Worm (Caenorhabditis elegans) whole organism, L4 larva: ENCODE results near the gene Y37A1B.4.

ENCODE experiments used
- F10B5.3 ChIP-seq: sonication (generic microtip); optimal IDR thresholded peaks from 2 replicates; lab custom pipeline; 2016; ENCODE audit warnings: mild to moderate bottlenecking, missing genetic modification characterization, missing compliant biosample characterization
- F37D6.2 ChIP-seq: sonication (generic microtip); optimal IDR thresholded peaks from 2 replicates; lab custom pipeline; 2016; ENCODE audit warnings: mild to moderate bottlenecking, missing genetic modification characterization, missing compliant biosample characterization
- F44E2.7 ChIP-seq: fragments of 200-800 bp; sonication (Bioruptor generic); IDR thresholded peaks from 2 replicates; pipeline ENCODE4 v2.1.2; 2022; ENCODE audit warnings: missing genetic modification characterization, missing compliant biosample characterization
- R02D3.7 ChIP-seq: fragments of 150-350 bp; sonication (generic microtip); optimal IDR thresholded peaks from 3 replicates; lab custom pipeline; 2014; ENCODE audit warnings: missing biosample characterization, missing genetic modification characterization
- T20F7.1 ChIP-seq: fragments of 200-800 bp; sonication (Bioruptor generic); optimal IDR thresholded peaks from 2 replicates; lab custom pipeline; 2018; ENCODE audit warnings: mild to moderate bottlenecking, missing genetic modification characterization, missing compliant biosample characterization
- Y105C5A.15 ChIP-seq: fragments of 200-800 bp; sonication (Bioruptor generic); IDR thresholded peaks from 2 replicates; pipeline ENCODE4 v1.3.6; 2022; ENCODE audit warnings: missing genetic modification characterization, missing compliant biosample characterization
- Y48G9A.11 ChIP-seq: fragments of 200-800 bp; sonication (Bioruptor generic); IDR thresholded peaks from 2 replicates; pipeline ENCODE4 v1.3.6; 2022; ENCODE audit warnings: missing genetic modification reagents, missing genetic modification characterization, missing compliant biosample characterization
- aha-1 ChIP-seq: fragments of 150-350 bp; peaks from one replicate; lab custom pipeline; 2014; ENCODE audit warnings: missing biosample characterization, missing genetic modification characterization
- aly-2 ChIP-seq: sonication (generic microtip); optimal IDR thresholded peaks from 2 replicates; lab custom pipeline; 2018; ENCODE audit warnings: missing biosample characterization, missing genetic modification characterization
- ama-1 ChIP-seq: fragments of 150-350 bp; optimal IDR thresholded peaks from 2 replicates; lab custom pipeline; 2014; ENCODE audit warnings: inconsistent platforms, mixed read lengths
- ceh-62 ChIP-seq: sonication (generic microtip); optimal IDR thresholded peaks from 2 replicates; lab custom pipeline; 2017; ENCODE audit warnings: missing biosample characterization, missing genetic modification characterization
- ces-1 ChIP-seq: fragments of 150-350 bp; sonication (generic microtip); optimal IDR thresholded peaks from 4 replicates; lab custom pipeline; 2014; ENCODE audit warnings: missing biosample characterization, missing genetic modification reagents, missing genetic modification characterization
- daf-12 ChIP-seq: fragments of 150-350 bp; optimal IDR thresholded peaks from 2 replicates; lab custom pipeline; 2014; ENCODE audit warnings: missing biosample characterization, missing genetic modification reagents, missing genetic modification characterization
- daf-16 ChIP-seq, 3 experiments: sonication (generic microtip); optimal IDR thresholded peaks; 2 replicates each; lab custom pipeline; 2016 to 2017; ENCODE audit warnings: missing genetic modification characterization in 3 of 3, missing genetic modification reagents in 3 of 3, mild to moderate bottlenecking in 2 of 3, missing compliant biosample characterization in 2 of 3, missing biosample characterization in 1 of 3, moderate library complexity in 1 of 3
- daf-8 ChIP-seq: fragments of 200-800 bp; sonication (Bioruptor generic); IDR thresholded peaks from 2 replicates; pipeline ENCODE4 v1.3.6; 2022; ENCODE audit warnings: missing genetic modification characterization, missing compliant biosample characterization
- dmd-6 ChIP-seq: fragments of 200-800 bp; sonication (Bioruptor generic); IDR thresholded peaks from 2 replicates; pipeline ENCODE4 v1.3.6; 2022; ENCODE audit warnings: missing genetic modification reagents, missing genetic modification characterization, missing compliant biosample characterization
- duxl-1 ChIP-seq: sonication (generic microtip); optimal IDR thresholded peaks from 2 replicates; lab custom pipeline; 2016; ENCODE audit warnings: mild to moderate bottlenecking, missing genetic modification characterization, moderate library complexity, missing compliant biosample characterization; ENCODE audit not compliant: poor library complexity
- egl-27 ChIP-seq: sonication (generic microtip); optimal IDR thresholded peaks from 3 replicates; lab custom pipeline; 2017; ENCODE audit warnings: missing biosample characterization, missing genetic modification reagents, missing genetic modification characterization
- fos-1 ChIP-seq: fragments of 150-350 bp; optimal IDR thresholded peaks from 2 replicates; lab custom pipeline; 2014; ENCODE audit warnings: missing biosample characterization, missing genetic modification characterization
- gei-8 ChIP-seq: fragments of 200-800 bp; sonication (Bioruptor generic); optimal IDR thresholded peaks from 2 replicates; lab custom pipeline; 2018; ENCODE audit warnings: mild to moderate bottlenecking, missing genetic modification characterization, missing compliant biosample characterization
- hif-1 ChIP-seq, 2 experiments: sonication (generic microtip); optimal IDR thresholded peaks; 2 replicates each; lab custom pipeline; 2016 to 2017; ENCODE audit warnings: missing compliant biosample characterization in 2 of 2, missing genetic modification characterization in 2 of 2, missing genetic modification reagents in 2 of 2, missing genotype in 2 of 2, mild to moderate bottlenecking in 1 of 2
- hlh-30 ChIP-seq: sonication (generic microtip); optimal IDR thresholded peaks from 2 replicates; lab custom pipeline; 2017; ENCODE audit warnings: antibody characterized with exemption, mild to moderate bottlenecking, missing genetic modification characterization, missing compliant biosample characterization; ENCODE audit not compliant: insufficient read depth
- jun-1 ChIP-seq: fragments of 150-350 bp; optimal IDR thresholded peaks from 2 replicates; lab custom pipeline; 2014; ENCODE audit warnings: missing biosample characterization, missing genetic modification reagents, missing genetic modification characterization
- lim-7 ChIP-seq: fragments of 200-800 bp; sonication (Bioruptor generic); IDR thresholded peaks from 2 replicates; pipeline ENCODE4 v1.3.6; 2022; ENCODE audit warnings: missing genetic modification characterization, missing compliant biosample characterization
- lin-13 ChIP-seq: fragments of 150-350 bp; optimal IDR thresholded peaks from 2 replicates; lab custom pipeline; 2014; ENCODE audit warnings: missing biosample characterization, missing genetic modification reagents, missing genetic modification characterization
- lin-29 ChIP-seq: fragments of 200-800 bp; sonication (Bioruptor generic); IDR thresholded peaks from 2 replicates; pipeline ENCODE4 v1.3.6; 2022; ENCODE audit warnings: missing genetic modification reagents, missing genetic modification characterization, missing compliant biosample characterization
- lin-39 ChIP-seq: fragments of 150-350 bp; optimal IDR thresholded peaks from 2 replicates; lab custom pipeline; 2014; ENCODE audit warnings: missing biosample characterization, missing genetic modification reagents, missing genetic modification characterization
- lsy-2 ChIP-seq, 2 experiments: fragments of 150-350 bp in 1 of 2; sonication (generic microtip) in 1 of 2; optimal IDR thresholded peaks; 2 replicates each; lab custom pipeline; 2014 to 2017; ENCODE audit warnings: missing biosample characterization in 2 of 2, missing genetic modification characterization in 2 of 2
- madf-5 ChIP-seq, 2 experiments: fragments of 200-800 bp; sonication (Bioruptor generic); IDR thresholded peaks; 2 replicates each; pipeline ENCODE4 v1.3.6; 2022; ENCODE audit warnings: missing compliant biosample characterization in 2 of 2, missing genetic modification characterization in 2 of 2
- mdl-1 ChIP-seq, 2 experiments: fragments of 150-350 bp in 1 of 2; sonication (generic microtip) in 1 of 2; optimal IDR thresholded peaks; 2 replicates each; lab custom pipeline; 2014 to 2017; ENCODE audit warnings: missing biosample characterization in 2 of 2, missing genetic modification characterization in 2 of 2
- mxl-3 ChIP-seq: fragments of 200-800 bp; sonication (Bioruptor generic); optimal IDR thresholded peaks from 2 replicates; lab custom pipeline; 2018; ENCODE audit warnings: mild to moderate bottlenecking, missing genetic modification characterization, missing compliant biosample characterization
- nhr-11 ChIP-seq: fragments of 150-350 bp; optimal IDR thresholded peaks from 2 replicates; lab custom pipeline; 2014; ENCODE audit warnings: missing biosample characterization, missing genetic modification characterization
- nhr-41 ChIP-seq: fragments of 200-800 bp; sonication (Bioruptor generic); IDR thresholded peaks from 2 replicates; pipeline ENCODE4 v1.3.6; 2022; ENCODE audit warnings: missing genetic modification reagents, missing genetic modification characterization, missing compliant biosample characterization
- nhr-42 ChIP-seq: fragments of 200-800 bp; sonication (Bioruptor generic); IDR thresholded peaks from 2 replicates; pipeline ENCODE4 v1.3.6; 2022; ENCODE audit warnings: missing genetic modification characterization, missing compliant biosample characterization
- nhr-6 ChIP-seq: fragments of 150-350 bp; optimal IDR thresholded peaks from 2 replicates; lab custom pipeline; 2014; ENCODE audit warnings: missing biosample characterization, missing genetic modification characterization
- nhr-77 ChIP-seq: fragments of 150-350 bp; optimal IDR thresholded peaks from 2 replicates; lab custom pipeline; 2014; ENCODE audit warnings: missing biosample characterization, missing genetic modification characterization
- php-3 ChIP-seq: fragments of 200-800 bp; sonication (Bioruptor generic); IDR thresholded peaks from 2 replicates; pipeline ENCODE4 v1.3.6; 2022; ENCODE audit warnings: missing genetic modification reagents, missing genetic modification characterization, missing compliant biosample characterization
- rbr-2 ChIP-seq: sonication (generic microtip); optimal IDR thresholded peaks from 2 replicates; lab custom pipeline; 2016; ENCODE audit warnings: missing genotype, missing genetic modification characterization, missing compliant biosample characterization
- sdz-12 ChIP-seq: fragments of 200-800 bp; sonication (Bioruptor generic); optimal IDR thresholded peaks from 2 replicates; lab custom pipeline; 2018; ENCODE audit warnings: mild to moderate bottlenecking, missing genetic modification characterization, missing compliant biosample characterization
- set-16 ChIP-seq: fragments of 200-800 bp; sonication (Bioruptor generic); IDR thresholded peaks from 2 replicates; pipeline ENCODE4 v1.3.6; 2022; ENCODE audit warnings: missing genetic modification reagents, missing genetic modification characterization, missing compliant biosample characterization
- skn-1 ChIP-seq: fragments of 150-350 bp; optimal IDR thresholded peaks from 2 replicates; lab custom pipeline; 2014; ENCODE audit warnings: missing biosample characterization, missing genetic modification characterization
- spr-3 ChIP-seq: fragments of 200-800 bp; sonication (Bioruptor generic); optimal IDR thresholded peaks from 2 replicates; lab custom pipeline; 2018; ENCODE audit warnings: mild to moderate bottlenecking, missing genetic modification characterization, missing compliant biosample characterization
- tra-1 ChIP-seq: fragments of 200-800 bp; sonication (Bioruptor generic); IDR thresholded peaks from 2 replicates; pipeline ENCODE4 v1.3.6; 2022; ENCODE audit warnings: missing genetic modification reagents, missing genetic modification characterization, missing compliant biosample characterization
- unc-39 ChIP-seq: sonication (generic microtip); optimal IDR thresholded peaks from 2 replicates; lab custom pipeline; 2017; ENCODE audit warnings: missing biosample characterization, missing genetic modification characterization
- unc-62 ChIP-seq, 3 experiments: fragments of 150-350 bp in 1 of 3; sonication (generic microtip); optimal IDR thresholded peaks in 2 of 3; peaks in 1 of 3; 1 replicate in 1 of 3; 2 replicates in 2 of 3; lab custom pipeline; 2014 to 2017; ENCODE audit warnings: missing biosample characterization in 3 of 3, missing genetic modification characterization in 3 of 3, missing genetic modification reagents in 3 of 3, missing genotype in 1 of 3
- zfp-3 ChIP-seq: fragments of 200-800 bp; sonication (Bioruptor generic); conservative IDR thresholded peaks from 2 replicates; pipeline ENCODE4 v1.3.6; 2022; ENCODE audit warnings: missing genetic modification reagents, missing genetic modification characterization, missing compliant biosample characterization
- zip-2 ChIP-seq: fragments of 150-350 bp; optimal IDR thresholded peaks from 2 replicates; lab custom pipeline; 2014; ENCODE audit warnings: missing biosample characterization, missing genetic modification characterization

The Y37A1B.4 gene

ce11 chrIV:14034571-14034954, 25.9 kb downstream of the Y37A1B.4 start:
- no peak for TF ChIP-seq spr-3
- no peak for TF ChIP-seq gei-8 (GFP tag; lab: Kevin White, UChicago)
- TF ChIP-seq F10B5.3 (tag; lab: Kevin White, UChicago) = no peak

- TF ChIP-seq dmd-6 (GFP tag; lab: Robert Waterston, UW) (peak; percentile 56), nhr-6 (tag; lab: Kevin White, UChicago) (peak; percentile 89), jun-1 (peak; percentile 61), hlh-30 (tag; lab: Kevin White, UChicago) (peak; percentile 82), unc-39 (no peak), daf-8 (GFP tag; lab: Robert Waterston, UW) (no peak), hif-1 (tag; optimal IDR thresholded peaks at IDR 0.05; lab: Kevin White, UChicago) (peak in 1 of 2 experiments; percentile 56), skn-1 (tag; lab: Kevin White, UChicago) (peak; percentile 18), Y48G9A.11 (no peak), zfp-3 (GFP tag; lab: Robert Waterston, UW) (peak; percentile 59; the same call in 1 of the 2 replicates), nhr-42 (GFP tag; lab: Robert Waterston, UW) (peak; percentile 71), madf-5 (GFP tag; IDR thresholded peaks at IDR 0.05; lab: Robert Waterston, UW) (0 out of 4 replicates have a peak, but pooled peaks of 1 of the 2 experiments have one; percentile 18), gei-8 (GFP tag; lab: Kevin White, UChicago) (no peak), lin-29 (GFP tag; lab: Robert Waterston, UW) (no peak; the same call in 1 of the 2 replicates), F37D6.2 (tag; lab: Kevin White, UChicago) (peak; percentile 60), ama-1 (lab: Kevin White, UChicago) (peak; percentile 99), aly-2 (tag; lab: Kevin White, UChicago) (no peak), tra-1 (GFP tag; lab: Robert Waterston, UW) (no peak), zip-2 (tag; lab: Kevin White, UChicago) (peak; percentile 63), nhr-77 (tag; lab: Kevin White, UChicago) (peak; percentile 49), rbr-2 (tag; lab: Kevin White, UChicago) (peak; percentile 61), php-3 (GFP tag; lab: Robert Waterston, UW) (0 out of 2 replicates have a peak, but pooled peaks have one; percentile 17), fos-1 (tag; lab: Kevin White, UChicago) (no peak), lsy-2 (tag; optimal IDR thresholded peaks at IDR 0.05; lab: Kevin White, UChicago) (peak; percentile 57 to 84), T20F7.1 (peak; percentile 48), daf-12 (tag; lab: Kevin White, UChicago) (no peak), lim-7 (GFP tag; lab: Robert Waterston, UW) (peak; percentile 60; the same call in 1 of the 2 replicates), sdz-12 (GFP tag; lab: Kevin White, UChicago) (peak; percentile 83), mdl-1 (tag; optimal IDR thresholded peaks at IDR 0.05; lab: Kevin White, UChicago) (peak; percentile 92 to 96), unc-62 (GFP tag; optimal IDR thresholded peaks at IDR 0.05 in 1 of 2; lab: Kevin White, UChicago) (peak in 1 of 2 experiments; percentile 48), unc-62 (tag; optimal IDR thresholded peaks at IDR 0.05; lab: Kevin White, UChicago) (no peak), ceh-62 (tag; lab: Kevin White, UChicago) (no peak), nhr-11 (tag; lab: Kevin White, UChicago) (peak; percentile 85), set-16 (no peak; the same call in 1 of the 2 replicates), F44E2.7 (GFP tag; lab: Robert Waterston, UW) (no peak), lin-39 (tag; lab: Kevin White, UChicago) (peak; percentile 49), aha-1 (peak; percentile 98), lin-13 (GFP tag; lab: Kevin White, UChicago) (peak; percentile 47), ces-1 (GFP tag; lab: Kevin White, UChicago) (peak; percentile 67), R02D3.7 (tag; lab: Kevin White, UChicago) (no peak), daf-16 (GFP tag; optimal IDR thresholded peaks at IDR 0.05; lab: Kevin White, UChicago) (peak in 1 of 2 experiments; percentile 85), daf-16 (tag; optimal IDR thresholded peaks at IDR 0.05; lab: Kevin White, UChicago) (peak; percentile 64), Y105C5A.15 (GFP tag; lab: Robert Waterston, UW) (no peak), nhr-41 (GFP tag; lab: Robert Waterston, UW) (no peak; the same call in none of the 2 replicates), mxl-3 (GFP tag; lab: Kevin White, UChicago) (peak; percentile 90), egl-27 (tag; lab: Kevin White, UChicago) (no peak), duxl-1 (tag; lab: Kevin White, UChicago) (peak; percentile 68)
Observed at ce11 chrIV:14033752-14034570, 26.6 kb downstream of the Y37A1B.4 start.
